Worm (Caenorhabditis elegans): ENCODE results near the gene nhr-106.

Gene nhr-106

DNA sequence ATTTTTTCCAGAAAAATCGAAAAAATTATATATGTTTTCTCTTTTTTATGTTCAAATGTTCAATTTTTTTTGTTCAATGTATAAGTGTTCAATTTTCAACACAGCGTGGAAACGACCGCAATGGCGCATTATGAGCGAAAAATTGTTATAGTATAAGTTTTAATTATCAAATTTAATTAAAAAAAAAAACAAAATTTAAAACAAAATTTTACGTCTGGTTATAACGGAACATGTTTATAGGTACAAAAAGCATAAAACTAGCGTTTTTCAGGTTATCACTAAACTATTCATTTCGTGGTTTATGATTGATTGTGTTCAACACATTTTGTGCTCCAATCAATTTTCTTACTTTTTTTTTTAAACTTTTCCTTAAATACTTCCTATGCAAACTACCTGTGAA, at the start of gene nhr-106:
TSS of gene nhr-106 (plus strand) at position 301 of the 400 bp plus-strand sequence.
- TF ChIP-seq die-1 (tag; optimal IDR thresholded peaks at IDR 0.05) (no peak), sdz-38 (tag; optimal IDR thresholded peaks at IDR 0.05) (no peak), hrde-1 (tag; optimal IDR thresholded peaks at IDR 0.05; ENCODE audit: borderline replicate concordance) (no peak), nhr-80 (tag; optimal IDR thresholded peaks at IDR 0.05) (peak; percentile 27), let-607 (tag; optimal IDR thresholded peaks at IDR 0.05) (no peak), dox-1 (GFP tag; IDR thresholded peaks at IDR 0.05) (no peak), akir-1 (GFP tag; optimal IDR thresholded peaks at IDR 0.05) (no peak), F39B2.1 (GFP tag; IDR thresholded peaks at IDR 0.05) (no peak)

DNA sequence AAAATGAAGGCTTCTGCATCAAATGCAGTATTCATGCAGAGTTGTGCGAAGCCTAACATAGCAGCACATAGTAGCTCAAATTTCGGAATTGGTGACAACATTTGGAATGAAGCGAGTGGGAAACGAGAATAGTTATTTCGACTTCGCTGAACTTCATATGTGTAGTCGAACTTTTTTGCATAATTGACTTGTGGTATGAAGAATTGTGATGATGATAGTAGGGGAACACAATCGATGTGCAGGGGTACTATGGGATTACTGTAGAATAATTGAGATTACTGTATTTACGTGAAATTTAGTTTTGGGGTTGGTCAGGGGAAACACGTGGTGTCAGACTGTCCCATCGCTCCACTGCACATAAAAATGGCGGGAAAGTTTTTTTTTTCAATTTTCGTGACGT, 48.5 kb upstream of the nhr-106 start, which contains the start of gene B0554.7:
TSS of gene B0554.7 (minus strand) at position 101 of the 400 bp plus-strand sequence.
- TF ChIP-seq lsl-1 (GFP tag; optimal IDR thresholded peaks at IDR 0.05) (no peak), rcor-1 (GFP tag; IDR thresholded peaks at IDR 0.05) (no peak), C17E4.6 (GFP tag; IDR thresholded peaks at IDR 0.05) (no peak), sptf-2 (GFP tag; optimal IDR thresholded peaks at IDR 0.05) (no peak)

DNA sequence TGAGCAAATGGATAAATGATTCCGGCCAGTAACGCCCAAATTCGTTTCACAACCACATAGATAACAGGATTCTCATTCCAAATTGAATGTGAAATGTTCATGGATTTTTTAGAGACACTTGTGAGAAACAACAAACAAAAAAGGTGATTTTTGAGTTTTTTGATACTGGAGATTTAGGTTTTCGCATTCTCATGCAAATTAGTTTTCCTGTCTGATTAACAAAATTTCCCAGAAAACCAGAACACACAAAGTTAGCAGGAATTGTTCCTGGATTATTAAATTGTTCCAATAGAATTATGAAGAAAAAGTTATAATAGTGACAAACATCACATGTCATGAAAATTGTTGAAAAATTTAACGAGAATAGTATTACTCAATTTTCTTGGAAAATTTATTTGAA, 46.2 kb upstream of the nhr-106 start, which contains the start of gene srh-33:
TSS of gene srh-33 (minus strand) at position 101 of the 400 bp plus-strand sequence.
- TF ChIP-seq ztf-26 (tag; optimal IDR thresholded peaks at IDR 0.05) = no peak
- no peak for TF ChIP-seq lin-26 (GFP tag; IDR thresholded peaks at IDR 0.05)
- TF ChIP-seq tlf-1 (GFP tag; optimal IDR thresholded peaks at IDR 0.05) = no peak
- no peak for TF ChIP-seq T07F8.4 (tag; optimal IDR thresholded peaks at IDR 0.05)
- TF ChIP-seq C17E4.6 (GFP tag; IDR thresholded peaks at IDR 0.05) = no peak
- TF ChIP-seq pbrm-1 (GFP tag; IDR thresholded peaks at IDR 0.05) = no peak
- TF ChIP-seq F39B2.1 (GFP tag; IDR thresholded peaks at IDR 0.05) = no peak

DNA sequence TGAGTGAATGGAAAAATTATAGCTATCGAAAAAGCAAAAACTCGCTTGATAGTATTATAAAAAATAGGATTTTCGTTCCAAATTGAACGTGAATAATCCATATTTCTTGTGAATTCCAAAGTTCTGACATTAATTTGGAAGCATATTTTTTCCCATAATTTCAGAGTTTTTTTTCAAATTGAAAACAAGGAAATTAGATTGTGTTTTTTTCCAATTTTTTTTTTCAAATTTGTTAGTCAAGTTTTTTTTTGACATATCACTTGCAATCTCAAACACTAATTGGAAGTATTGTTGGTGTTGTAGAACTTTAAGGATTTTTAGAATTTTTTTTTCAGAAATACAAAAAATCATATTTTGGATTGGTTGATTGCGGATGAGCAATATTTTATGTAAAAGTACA, 42.8 kb upstream of the nhr-106 start, which contains the start of gene srh-34:
TSS of gene srh-34 (minus strand) at position 101 of the 400 bp plus-strand sequence.
- no peak for TF ChIP-seq F52B5.7 (tag; optimal IDR thresholded peaks at IDR 0.05)
- TF ChIP-seq dpl-1 (GFP tag; optimal IDR thresholded peaks at IDR 0.05) = no peak
- TF ChIP-seq zim-3 (tag; optimal IDR thresholded peaks at IDR 0.05) = no peak
- TF ChIP-seq K12H6.12 (tag; optimal IDR thresholded peaks at IDR 0.05) = no peak
- TF ChIP-seq repo-1 (tag; optimal IDR thresholded peaks at IDR 0.05) = no peak
- TF ChIP-seq aptf-3 (GFP tag; IDR thresholded peaks at IDR 0.05) = no peak
- TF ChIP-seq nhr-120 (GFP tag; IDR thresholded peaks at IDR 0.05) = no peak
- no peak for TF ChIP-seq egl-18 (GFP tag; IDR thresholded peaks at IDR 0.05)

DNA sequence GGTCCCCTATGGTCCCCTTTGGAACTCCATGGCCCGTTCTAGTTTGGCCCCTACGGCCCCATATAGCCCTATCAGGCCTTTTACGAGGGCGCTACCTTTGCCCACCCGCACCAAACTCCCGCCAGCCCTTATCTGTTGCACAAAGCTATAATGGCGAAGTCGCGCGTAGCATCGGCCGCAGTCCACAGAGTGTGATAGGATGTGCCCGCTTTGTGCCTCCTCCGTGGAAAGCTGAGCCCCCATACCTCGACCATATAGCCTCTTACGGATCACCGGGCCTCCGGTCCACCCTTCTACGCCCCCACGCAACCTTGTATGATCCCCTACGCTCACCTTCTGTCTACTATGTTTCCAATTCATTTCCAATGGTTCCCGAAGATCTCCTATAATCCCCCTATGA, 42.4 kb upstream of the nhr-106 start:
- TF ChIP-seq ztf-18 (tag; optimal IDR thresholded peaks at IDR 0.05) = no peak
- TF ChIP-seq zfh-2 (GFP tag; conservative IDR thresholded peaks at IDR 0.05) = peak; percentile 72
- TF ChIP-seq lin-26 (GFP tag; IDR thresholded peaks at IDR 0.05) = 0 out of 2 replicates have a peak, but pooled peaks have one; percentile 39

DNA sequence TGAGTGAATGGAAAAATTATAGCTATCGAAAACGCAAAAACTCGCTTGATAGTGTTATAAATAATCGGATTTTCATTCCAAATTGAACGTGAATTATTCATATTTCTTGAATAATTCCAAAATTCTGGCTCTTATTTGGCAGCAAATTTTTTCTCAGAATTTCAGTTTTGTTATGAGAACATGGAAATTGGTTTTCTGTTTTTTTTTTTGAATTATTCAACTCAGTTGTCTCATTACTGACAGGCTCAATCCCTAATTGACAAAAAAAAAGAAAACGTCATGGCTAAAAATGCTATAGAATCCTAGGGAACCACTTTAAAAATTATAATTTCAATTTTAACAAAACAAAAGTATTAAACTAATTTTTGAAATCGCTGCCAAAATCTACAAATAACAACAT, 40.3 kb upstream of the nhr-106 start, which contains the start of gene srh-35:
TSS of gene srh-35 (minus strand) at position 101 of the 400 bp plus-strand sequence.
- TF ChIP-seq lir-1 (GFP tag; conservative IDR thresholded peaks at IDR 0.05) (no peak), F39B2.1 (GFP tag; IDR thresholded peaks at IDR 0.05) (no peak), tlf-1 (GFP tag; optimal IDR thresholded peaks at IDR 0.05) (no peak), cebp-1 (GFP tag; IDR thresholded peaks at IDR 0.05) (no peak), cebp-1 (tag; optimal IDR thresholded peaks at IDR 0.05) (no peak), ZK185.1 (tag; optimal IDR thresholded peaks at IDR 0.05; ENCODE audit: poor library complexity, severe bottlenecking) (no peak)

All from whole organism, young adult.